Worm (Caenorhabditis elegans) whole organism, L4/young adult: ENCODE measurements around the gene C29E4.10.

ENCODE experiments used
- W03F9.2 ChIP-seq: fragments of 150-350 bp; optimal IDR thresholded peaks from 2 replicates; lab custom pipeline; 2014; ENCODE audit warnings: missing biosample characterization, missing genetic modification characterization
- dao-5 ChIP-seq: sonication (generic microtip); optimal IDR thresholded peaks from 2 replicates; lab custom pipeline; 2016; ENCODE audit warnings: missing genotype, missing genetic modification characterization, moderate library complexity, missing compliant biosample characterization
- him-1 ChIP-seq: sonication (generic microtip); optimal IDR thresholded peaks from 2 replicates; lab custom pipeline; 2016; ENCODE audit warnings: missing genotype, missing genetic modification reagents, missing genetic modification characterization, missing compliant biosample characterization

ce11 chrIII:7919823-7920222 lies 17.8 kb upstream of the C29E4.10 start, which contains the start of gene C29E4.14:
- TF ChIP-seq dao-5 (no peak), him-1 (tag; lab: Kevin White, UChicago) (no peak), W03F9.2 (tag; lab: Kevin White, UChicago) (no peak)
